Fruit fly (Drosophila melanogaster): Measurements from ENCODE around the gene sba.

Gene sba

dm6 chr3R:23886270-23887095 lies 36.3 kb downstream of the sba start (continued):
- TF ChIP-seq Doc2 (GFP tag; IDR thresholded peaks at IDR 0.05): no peak
- peak; percentile 84 for TF ChIP-seq Asciz (GFP tag; optimal IDR thresholded peaks at IDR 0.05)
- TF ChIP-seq so (GFP tag; IDR thresholded peaks at IDR 0.05): peak; percentile 81; the same call in 2 of the 3 replicates
- peak; percentile 3 for TF ChIP-seq MESR4 (GFP tag; optimal IDR thresholded peaks at IDR 0.05)
- TF ChIP-seq CG34422 (GFP tag; IDR thresholded peaks at IDR 0.05): peak; percentile 82
- TF ChIP-seq croc (GFP tag; conservative IDR thresholded peaks at IDR 0.05): peak; percentile 89
- TF ChIP-seq CG31388 (GFP tag; optimal IDR thresholded peaks at IDR 0.05): no peak
- TF ChIP-seq CG13123 (GFP tag; optimal IDR thresholded peaks at IDR 0.05): peak; percentile 20
- peak; percentile 67 to 79 for TF ChIP-seq Pdp1 (GFP tag; optimal IDR thresholded peaks at IDR 0.05)
- peak; percentile 89 for TF ChIP-seq vvl (GFP tag; IDR thresholded peaks at IDR 0.05)
- TF ChIP-seq tio (GFP tag; optimal IDR thresholded peaks at IDR 0.05): peak; percentile 90
- TF ChIP-seq CG7357 (GFP tag; IDR thresholded peaks at IDR 0.05): peak; percentile 62; the same call in 2 of the 3 replicates
- peak; percentile 94 for TF ChIP-seq gsb-n (tag; optimal IDR thresholded peaks at IDR 0.05)
- peak; percentile 84; the same call in 2 of the 3 replicates for TF ChIP-seq otp (GFP tag; IDR thresholded peaks at IDR 0.05)
- TF ChIP-seq CG17612 (GFP tag; IDR thresholded peaks at IDR 0.05): no peak
- TF ChIP-seq Dad (GFP tag; optimal IDR thresholded peaks at IDR 0.05): peak; percentile 62
- TF ChIP-seq pfk (GFP tag; optimal IDR thresholded peaks at IDR 0.05): no peak
- TF ChIP-seq CG9215 (GFP tag; IDR thresholded peaks at IDR 0.05): peak; percentile 50; the same call in 1 of the 2 replicates
- TF ChIP-seq CG9797 (GFP tag; optimal IDR thresholded peaks at IDR 0.05): peak; percentile 21
- peak; percentile 78 for TF ChIP-seq Atf-2 (GFP tag; optimal IDR thresholded peaks at IDR 0.05)
- TF ChIP-seq Abd-B (GFP tag; optimal IDR thresholded peaks at IDR 0.05): peak; percentile 74
- peak; percentile 78; the same call in 2 of the 3 replicates for TF ChIP-seq Mrtf (GFP tag; IDR thresholded peaks at IDR 0.05)
- peak; percentile 92 for TF ChIP-seq CG15601 (tag; optimal IDR thresholded peaks at IDR 0.05)
- TF ChIP-seq CG11504 (tag; optimal IDR thresholded peaks at IDR 0.05): peak; percentile 89
- peak; percentile 90 for TF ChIP-seq Ets65A (GFP tag)
- peak; percentile 82 for TF ChIP-seq CG13775 (GFP tag; optimal IDR thresholded peaks at IDR 0.05)
- no peak for TF ChIP-seq CG7745 (tag; optimal IDR thresholded peaks at IDR 0.05)
- TF ChIP-seq CG12744 (GFP tag; optimal IDR thresholded peaks at IDR 0.05): peak; percentile 70
- no peak for TF ChIP-seq Oaz (GFP tag; IDR thresholded peaks at IDR 0.05)
- TF ChIP-seq eve (GFP tag; optimal IDR thresholded peaks at IDR 0.05): peak; percentile 48 to 94
- TF ChIP-seq kay (GFP tag; optimal IDR thresholded peaks at IDR 0.05): peak; percentile 52
- TF ChIP-seq psq (GFP tag; optimal IDR thresholded peaks at IDR 0.05): no peak
- peak; percentile 89 for TF ChIP-seq CG6689 (GFP tag; IDR thresholded peaks at IDR 0.05)
- no peak for TF ChIP-seq schlank (tag; optimal IDR thresholded peaks at IDR 0.05)
- peak; percentile 65 for TF ChIP-seq Deaf1 (tag; optimal IDR thresholded peaks at IDR 0.05)
- TF ChIP-seq kni (GFP tag; optimal IDR thresholded peaks at IDR 0.05): peak; percentile 80
- TF ChIP-seq CG2712 (tag; optimal IDR thresholded peaks at IDR 0.05): peak; percentile 95
- no peak for TF ChIP-seq ERR (GFP tag; optimal IDR thresholded peaks at IDR 0.05)
- peak; percentile 32 for TF ChIP-seq Hand (GFP tag; optimal IDR thresholded peaks at IDR 0.05)
- TF ChIP-seq CG12104 (GFP tag; optimal IDR thresholded peaks at IDR 0.05): peak; percentile 74
- TF ChIP-seq knrl (GFP tag; IDR thresholded peaks at IDR 0.05; ENCODE audit: partially characterized antibody): no peak
- TF ChIP-seq CG4854 (GFP tag; optimal IDR thresholded peaks at IDR 0.05): peak; percentile 57
- TF ChIP-seq wek (GFP tag; optimal IDR thresholded peaks at IDR 0.05): peak; percentile 55
- TF ChIP-seq CG10654 (GFP tag; optimal IDR thresholded peaks at IDR 0.05): peak; percentile 71
- peak; percentile 69 for TF ChIP-seq CG12942 (GFP tag; optimal IDR thresholded peaks at IDR 0.05)
- peak; percentile 81 for TF ChIP-seq CG10431 (GFP tag; optimal IDR thresholded peaks at IDR 0.05)
- TF ChIP-seq Nf-YA (GFP tag; IDR thresholded peaks at IDR 0.05): peak; percentile 62
- peak; percentile 54 for TF ChIP-seq Sry-β (GFP tag; optimal IDR thresholded peaks at IDR 0.05)
- peak; percentile 44 for TF ChIP-seq CG1792 (GFP tag; optimal IDR thresholded peaks at IDR 0.05)

All from whole organism, embryonic.